Fruit fly (Drosophila melanogaster): ENCODE measurements around the gene CG14540.

The CG14540 gene

DNA sequence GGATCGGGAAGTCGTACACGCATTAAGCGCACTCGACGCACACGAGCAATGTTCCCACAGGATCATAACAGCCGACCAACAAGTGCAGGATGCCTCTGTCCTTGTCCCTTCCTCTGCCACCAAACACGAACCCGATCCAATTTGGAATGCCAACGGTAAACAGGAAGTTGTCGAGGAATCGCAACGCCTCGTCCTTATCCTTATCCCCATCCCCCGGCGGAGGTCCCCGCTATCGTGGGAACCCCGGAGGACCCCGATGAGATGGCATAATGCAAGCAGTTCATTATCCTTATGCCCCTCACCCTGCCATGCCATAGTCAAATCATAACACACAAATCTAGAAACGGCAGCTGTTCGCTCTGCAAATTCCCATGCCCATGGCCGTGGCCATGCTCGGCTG lies 40.1 kb downstream of the CG14540 start (continued):
- TF ChIP-seq D (optimal IDR thresholded peaks at IDR 0.05) (no peak), D (GFP tag; optimal IDR thresholded peaks at IDR 0.05) (no peak), danr (GFP tag; IDR thresholded peaks at IDR 0.05) (no peak), klu (GFP tag; IDR thresholded peaks at IDR 0.05) (0 out of 2 replicates have a peak, but pooled peaks have one; percentile 20), fd64A (GFP tag; optimal IDR thresholded peaks at IDR 0.05) (no peak), caup (GFP tag; optimal IDR thresholded peaks at IDR 0.05; ENCODE audit: severe bottlenecking) (no peak), CG14965 (GFP tag; optimal IDR thresholded peaks at IDR 0.05; ENCODE audit: borderline replicate concordance) (no peak), CG31388 (GFP tag; optimal IDR thresholded peaks at IDR 0.05) (no peak), h (optimal IDR thresholded peaks at IDR 0.05) (peak; percentile 49), CG3726 (GFP tag; IDR thresholded peaks at IDR 0.05) (no peak), Taf1 (GFP tag; IDR thresholded peaks at IDR 0.05) (no peak), CG31441 (GFP tag; IDR thresholded peaks at IDR 0.05) (no peak), sc (optimal IDR thresholded peaks at IDR 0.05) (no peak), sc (GFP tag; optimal IDR thresholded peaks at IDR 0.05) (no peak), gem (tag; optimal IDR thresholded peaks at IDR 0.05) (no peak), HLH3B (GFP tag; IDR thresholded peaks at IDR 0.05) (no peak), Ada2b (GFP tag; IDR thresholded peaks at IDR 0.05) (no peak), kah (GFP tag; optimal IDR thresholded peaks at IDR 0.05) (no peak), gro (GFP tag; optimal IDR thresholded peaks at IDR 0.05) (no peak), Sry-β (GFP tag; optimal IDR thresholded peaks at IDR 0.05) (no peak), pfk (GFP tag; optimal IDR thresholded peaks at IDR 0.05) (no peak), CG4820 (GFP tag; optimal IDR thresholded peaks at IDR 0.05) (no peak), CG6254 (GFP tag; optimal IDR thresholded peaks at IDR 0.05) (no peak), E2f1 (GFP tag; IDR thresholded peaks at IDR 0.05) (no peak), salm (tag; optimal IDR thresholded peaks at IDR 0.05) (no peak), CG16815 (GFP tag; optimal IDR thresholded peaks at IDR 0.05) (no peak), Asciz (GFP tag; optimal IDR thresholded peaks at IDR 0.05) (no peak), Hsf (GFP tag; optimal IDR thresholded peaks at IDR 0.05) (no peak), Hr39 (optimal IDR thresholded peaks at IDR 0.05) (no peak), BEAF-32 (GFP tag; optimal IDR thresholded peaks at IDR 0.05) (no peak), Xbp1 (GFP tag; optimal IDR thresholded peaks at IDR 0.05) (no peak), ham (GFP tag; IDR thresholded peaks at IDR 0.05) (no peak), tna (GFP tag; IDR thresholded peaks at IDR 0.05; ENCODE audit: partially characterized antibody) (no peak)

- TF ChIP-seq fd96Cb (tag; optimal IDR thresholded peaks at IDR 0.05) = no peak
- TF ChIP-seq nerfin-2 (GFP tag; IDR thresholded peaks at IDR 0.05; ENCODE audit: partially characterized antibody) = no peak
- no peak for TF ChIP-seq nau (GFP tag; optimal IDR thresholded peaks at IDR 0.05)
- TF ChIP-seq H2.0 (GFP tag; IDR thresholded peaks at IDR 0.05) = no peak
- TF ChIP-seq Med (GFP tag) = peak; percentile 75
- TF ChIP-seq HmgD (GFP tag; optimal IDR thresholded peaks at IDR 0.05) = no peak
- TF ChIP-seq jumu (GFP tag; optimal IDR thresholded peaks at IDR 0.05) = no peak
- no peak for TF ChIP-seq CG10321 (GFP tag; IDR thresholded peaks at IDR 0.05)
- TF ChIP-seq vnd (GFP tag; IDR thresholded peaks at IDR 0.05; ENCODE audit: partially characterized antibody) = no peak
- TF ChIP-seq Jarid2 (GFP tag; optimal IDR thresholded peaks at IDR 0.05) = peak; percentile 61
- TF ChIP-seq pros (GFP tag; optimal IDR thresholded peaks at IDR 0.05) = peak; percentile 98
- 0 out of 2 replicates have a peak, but pooled peaks have one; percentile 25 for TF ChIP-seq NFAT (GFP tag; IDR thresholded peaks at IDR 0.05)
- TF ChIP-seq Mrtf (GFP tag; IDR thresholded peaks at IDR 0.05) = no peak
- peak; percentile 97 for TF ChIP-seq nerfin-1 (tag; optimal IDR thresholded peaks at IDR 0.05)
- TF ChIP-seq sens (GFP tag) = peak; percentile 15
- TF ChIP-seq dati (GFP tag; IDR thresholded peaks at IDR 0.05) = no peak
- TF ChIP-seq seq (GFP tag; IDR thresholded peaks at IDR 0.05) = peak; percentile 57; the same call in 1 of the 2 replicates
- 0 out of 2 replicates have a peak, but pooled peaks have one; percentile 17 for TF ChIP-seq ttk (GFP tag; IDR thresholded peaks at IDR 0.05)
- no peak for TF ChIP-seq CG13775 (GFP tag; optimal IDR thresholded peaks at IDR 0.05)
- TF ChIP-seq HLHmδ (GFP tag; optimal IDR thresholded peaks at IDR 0.05) = peak; percentile 60
- peak; percentile 56; the same call in 1 of the 2 replicates for TF ChIP-seq bbx (GFP tag; IDR thresholded peaks at IDR 0.05; ENCODE audit: partially characterized antibody)
These were observed 40.5 kb downstream of the CG14540 start for dm6 chr3R:25999611-26000010.
